Fruit fly (Drosophila melanogaster) whole organism, embryonic: ENCODE data around the gene Arp8.

Source experiments
- ATbp ChIP-seq: fragments of 200-800 bp; sonication (Bioruptor generic); optimal IDR thresholded peaks from 2 replicates; lab custom pipeline; 2017; ENCODE audit warnings: missing biosample characterization, mild to moderate bottlenecking, missing genetic modification characterization, missing genetic modification reagents
- Abd-B ChIP-seq: fragments of 200-800 bp; sonication (Bioruptor generic); optimal IDR thresholded peaks from 2 replicates; lab custom pipeline; 2018; ENCODE audit warnings: missing biosample characterization, mild to moderate bottlenecking, missing genetic modification characterization, moderate library complexity
- Awh ChIP-seq: fragments of 200-800 bp; sonication (Bioruptor generic); IDR thresholded peaks from 2 replicates; pipeline ENCODE4, ENCODE4 v1.3.6; 2022; ENCODE audit warnings: missing biosample characterization, missing genetic modification characterization
- BEAF-32 ChIP-seq: fragments of 200-800 bp; sonication (Bioruptor generic); optimal IDR thresholded peaks from 3 replicates; lab custom pipeline; 2017; ENCODE audit warnings: missing biosample characterization, missing genetic modification characterization, mild to moderate bottlenecking, moderate library complexity, missing genetic modification reagents
- CG11085 ChIP-seq: fragments of 200-800 bp; sonication (Bioruptor generic); IDR thresholded peaks from 2 replicates; pipeline ENCODE4 v1.3.6; 2022; ENCODE audit warnings: missing biosample characterization, missing genetic modification characterization
- CG1233 ChIP-seq: fragments of 200-800 bp; sonication (Bioruptor generic); optimal IDR thresholded peaks from 4 replicates; lab custom pipeline; 2018; ENCODE audit warnings: missing biosample characterization, mild to moderate bottlenecking, missing genetic modification characterization
- CG12659 ChIP-seq: fragments of 200-800 bp; sonication (Bioruptor generic); optimal IDR thresholded peaks from 3 replicates; lab custom pipeline; 2017; ENCODE audit warnings: mild to moderate bottlenecking, missing biosample characterization, missing genetic modification reagents, missing genetic modification characterization
- CG16813 ChIP-seq: fragments of 200-800 bp; sonication (Bioruptor generic); IDR thresholded peaks from 3 replicates; pipeline ENCODE4 v1.3.6; 2022; ENCODE audit warnings: missing biosample characterization, missing genetic modification characterization; ENCODE audit not compliant: partially characterized antibody
- CG17186 ChIP-seq: fragments of 200-800 bp; sonication (Bioruptor generic); optimal IDR thresholded peaks from 3 replicates; lab custom pipeline; 2017; ENCODE audit warnings: missing biosample characterization, missing genetic modification reagents, missing genetic modification characterization
- CG2116 ChIP-seq: fragments of 200-800 bp; sonication (Bioruptor generic); optimal IDR thresholded peaks from 3 replicates; lab custom pipeline; 2018; ENCODE audit warnings: missing biosample characterization, mild to moderate bottlenecking, missing genetic modification characterization
- CG30020 ChIP-seq: fragments of 200-800 bp; optimal IDR thresholded peaks from 2 replicates; lab custom pipeline; 2019; ENCODE audit warnings: missing biosample characterization, mild to moderate bottlenecking, missing genetic modification characterization, moderate library complexity
- CG3163 ChIP-seq: fragments of 200-800 bp; sonication (Bioruptor generic); optimal IDR thresholded peaks from 3 replicates; lab custom pipeline; 2016; ENCODE audit warnings: missing biosample characterization, missing genetic modification characterization
- CG34224 ChIP-seq: fragments of 200-800 bp; sonication (Bioruptor generic); IDR thresholded peaks from 3 replicates; pipeline ENCODE4 v1.3.6; 2022; ENCODE audit warnings: missing biosample characterization, missing genetic modification characterization; ENCODE audit not compliant: partially characterized antibody
- CG6791 ChIP-seq: fragments of 200-800 bp; sonication (Bioruptor generic); IDR thresholded peaks from 3 replicates; pipeline ENCODE4 v1.3.6; 2022; ENCODE audit warnings: missing biosample characterization, missing genetic modification characterization; ENCODE audit not compliant: partially characterized antibody
- CG7745 ChIP-seq: fragments of 200-800 bp; sonication (Bioruptor generic); optimal IDR thresholded peaks from 2 replicates; lab custom pipeline; 2018; ENCODE audit warnings: missing biosample characterization, mild to moderate bottlenecking, missing genetic modification characterization, moderate library complexity
- CG7963 ChIP-seq: fragments of 200-800 bp; sonication (Bioruptor generic); IDR thresholded peaks from 3 replicates; pipeline ENCODE4 v1.3.6; 2022; ENCODE audit warnings: missing biosample characterization, missing genetic modification characterization; ENCODE audit not compliant: partially characterized antibody
- CG8359 ChIP-seq: fragments of 200-800 bp; sonication (Bioruptor generic); optimal IDR thresholded peaks from 2 replicates; lab custom pipeline; 2017; ENCODE audit warnings: missing biosample characterization, mild to moderate bottlenecking, missing genetic modification characterization, borderline replicate concordance
- CG8924 ChIP-seq: fragments of 200-800 bp; optimal IDR thresholded peaks from 3 replicates; lab custom pipeline; 2019; ENCODE audit warnings: missing biosample characterization, mild to moderate bottlenecking, missing genetic modification characterization, moderate library complexity
- CG9437 ChIP-seq: fragments of 200-800 bp; sonication (Bioruptor generic); optimal IDR thresholded peaks from 2 replicates; lab custom pipeline; 2018; ENCODE audit warnings: missing biosample characterization, mild to moderate bottlenecking, missing genetic modification characterization
- CG9609 ChIP-seq: fragments of 200-800 bp; sonication (Bioruptor generic); optimal IDR thresholded peaks from 3 replicates; lab custom pipeline; 2016; ENCODE audit warnings: missing biosample characterization, missing genetic modification characterization
- Chrac-16 ChIP-seq: fragments of 200-800 bp; sonication (Bioruptor generic); optimal IDR thresholded peaks from 3 replicates; lab custom pipeline; 2016; ENCODE audit warnings: missing biosample characterization, missing genetic modification characterization
- Doc3 ChIP-seq: fragments of 200-800 bp; sonication (Bioruptor generic); IDR thresholded peaks from 3 replicates; pipeline ENCODE4 v1.3.6; 2022; ENCODE audit warnings: missing biosample characterization, missing genetic modification characterization; ENCODE audit not compliant: partially characterized antibody
- E2f2 ChIP-seq: fragments of 200-800 bp; sonication (Bioruptor generic); IDR thresholded peaks from 2 replicates; pipeline ENCODE4 v1.3.6; 2022; ENCODE audit warnings: missing biosample characterization, missing genetic modification characterization
- H15 ChIP-seq: fragments of 200-800 bp; sonication (Bioruptor generic); IDR thresholded peaks from 3 replicates; pipeline ENCODE4 v1.3.6; 2022; ENCODE audit warnings: missing biosample characterization, missing genetic modification characterization
- Hmx ChIP-seq: fragments of 200-800 bp; sonication (Bioruptor generic); optimal IDR thresholded peaks from 2 replicates; lab custom pipeline; 2016; ENCODE audit warnings: missing biosample characterization, missing genetic modification characterization
- Lhr ChIP-seq: fragments of 200-800 bp; sonication (Bioruptor generic); optimal IDR thresholded peaks from 3 replicates; lab custom pipeline; 2017; ENCODE audit warnings: mild to moderate bottlenecking, missing biosample characterization, missing genetic modification reagents, missing genetic modification characterization
- Med ChIP-seq: fragments of 200-800 bp; sonication (Bioruptor generic); peaks from one replicate; lab custom pipeline; 2016; ENCODE audit warnings: missing biosample characterization, missing genetic modification characterization, mild to moderate bottlenecking, inconsistent platforms, moderate library complexity
- NC2α ChIP-seq: fragments of 200-800 bp; sonication (Bioruptor generic); optimal IDR thresholded peaks from 2 replicates; lab custom pipeline; 2016; ENCODE audit warnings: missing biosample characterization, missing genetic modification characterization
- Optix ChIP-seq: fragments of 200-800 bp; sonication (Bioruptor generic); IDR thresholded peaks from 3 replicates; pipeline ENCODE4 v1.3.6; 2022; ENCODE audit warnings: missing biosample characterization, missing genetic modification characterization
- Scr ChIP-seq: fragments of 200-800 bp; sonication (Bioruptor generic); IDR thresholded peaks from 2 replicates; pipeline ENCODE4 v1.3.6; 2022; ENCODE audit warnings: missing biosample characterization, missing genetic modification characterization; ENCODE audit not compliant: partially characterized antibody
- Sin3A ChIP-seq: fragments of >200 bp; optimal IDR thresholded peaks from 2 replicates; lab custom pipeline; 2018
- Spps ChIP-seq: fragments of 200-800 bp; sonication (Bioruptor generic); optimal IDR thresholded peaks from 2 replicates; lab custom pipeline; 2018; ENCODE audit warnings: missing biosample characterization, mild to moderate bottlenecking, missing genetic modification characterization
- Xrp1 ChIP-seq: fragments of 200-800 bp; sonication (Bioruptor generic); IDR thresholded peaks from 2 replicates; pipeline ENCODE4 v1.3.6; 2022; ENCODE audit warnings: missing biosample characterization, missing genetic modification characterization
- corto ChIP-seq: fragments of 200-800 bp; sonication (Bioruptor generic); optimal IDR thresholded peaks from 2 replicates; lab custom pipeline; 2016; ENCODE audit warnings: missing biosample characterization, mild to moderate bottlenecking, missing genetic modification characterization, moderate library complexity
- crp ChIP-seq, 2 experiments: fragments of 200-800 bp; sonication (Bioruptor generic); optimal IDR thresholded peaks; 2 replicates in 1 of 2; 3 replicates in 1 of 2; lab custom pipeline; 2017; ENCODE audit warnings: missing biosample characterization in 2 of 2, missing genetic modification characterization in 2 of 2, mild to moderate bottlenecking in 1 of 2, moderate library complexity in 1 of 2
- dysf ChIP-seq: fragments of 200-800 bp; sonication (Bioruptor generic); IDR thresholded peaks from 3 replicates; pipeline ENCODE4 v1.3.6; 2022; ENCODE audit warnings: missing biosample characterization, missing genetic modification characterization
- kay ChIP-seq: fragments of 200-800 bp; sonication (Bioruptor generic); optimal IDR thresholded peaks from 2 replicates; lab custom pipeline; 2016; ENCODE audit warnings: missing biosample characterization, missing genetic modification characterization
- nerfin-1 ChIP-seq: fragments of 200-800 bp; sonication (Bioruptor generic); optimal IDR thresholded peaks from 3 replicates; lab custom pipeline; 2019; ENCODE audit warnings: missing biosample characterization, mild to moderate bottlenecking, missing genetic modification characterization, moderate library complexity
- nmo ChIP-seq: fragments of 200-800 bp; sonication (Bioruptor generic); optimal IDR thresholded peaks from 2 replicates; lab custom pipeline; 2018; ENCODE audit warnings: missing biosample characterization, mild to moderate bottlenecking, missing genetic modification characterization, moderate library complexity
- nom ChIP-seq: fragments of 200-800 bp; sonication (Bioruptor generic); optimal IDR thresholded peaks from 2 replicates; lab custom pipeline; 2017; ENCODE audit warnings: missing biosample characterization, missing genetic modification characterization, mild to moderate bottlenecking, moderate library complexity, missing genetic modification reagents
- pzg ChIP-seq: fragments of 200-800 bp; sonication (Bioruptor generic); optimal IDR thresholded peaks from 3 replicates; lab custom pipeline; 2018; ENCODE audit warnings: missing biosample characterization, mild to moderate bottlenecking, missing genetic modification characterization, moderate library complexity
- sna ChIP-seq: fragments of 200-800 bp; sonication (Bioruptor generic); IDR thresholded peaks from 2 replicates; pipeline ENCODE4 v1.3.6; 2022; ENCODE audit warnings: missing biosample characterization, missing genetic modification characterization; ENCODE audit not compliant: partially characterized antibody
- sob ChIP-seq: fragments of 200-800 bp; sonication (Bioruptor generic); IDR thresholded peaks from 2 replicates; pipeline ENCODE4 v1.3.6; 2022; ENCODE audit warnings: missing biosample characterization, missing genetic modification characterization
- tio ChIP-seq: fragments of 200-800 bp; sonication (Bioruptor generic); optimal IDR thresholded peaks from 2 replicates; lab custom pipeline; 2017; ENCODE audit warnings: missing biosample characterization, missing genetic modification characterization, inconsistent platforms
- vnd ChIP-seq: fragments of 200-800 bp; sonication (Bioruptor generic); IDR thresholded peaks from 3 replicates; pipeline ENCODE4 v1.3.6; 2022; ENCODE audit warnings: missing biosample characterization, missing genetic modification characterization; ENCODE audit not compliant: partially characterized antibody
- zen ChIP-seq: fragments of 200-800 bp; sonication (Bioruptor generic); optimal IDR thresholded peaks from 3 replicates; lab custom pipeline; 2018; ENCODE audit warnings: missing biosample characterization, mild to moderate bottlenecking, missing genetic modification characterization, moderate library complexity
- zf30C ChIP-seq: fragments of 200-800 bp; sonication (Bioruptor generic); optimal IDR thresholded peaks from 3 replicates; lab custom pipeline; 2018; ENCODE audit warnings: missing biosample characterization, mild to moderate bottlenecking, missing genetic modification characterization

Arp8 gene

dm6 chrX:17907184-17908006 is 46.8 kb upstream of the Arp8 start, which contains the start of the genes CG7772 and Vps4 (continued):
- TF ChIP-seq zen (no peak), pzg (peak; percentile 52), vnd (no peak), CG34224 (GFP tag; lab: Robert Waterston, UW) (no peak), kay (peak; percentile 79), CG11085 (no peak), Hmx (GFP tag; lab: Kevin White, UChicago) (no peak), E2f2 (GFP tag; lab: Robert Waterston, UW) (peak; percentile 90), CG2116 (GFP tag; lab: Kevin White, UChicago) (peak; percentile 64), Doc3 (GFP tag; lab: Robert Waterston, UW) (no peak), ATbp (GFP tag; lab: Kevin White, UChicago) (no peak), Spps (tag; lab: Kevin White, UChicago) (no peak), sna (GFP tag; lab: Robert Waterston, UW) (0 out of 2 replicates have a peak, but pooled peaks have one; percentile 43), Chrac-16 (GFP tag; lab: Kevin White, UChicago) (no peak), BEAF-32 (peak; percentile 63), nerfin-1 (tag; lab: Kevin White, UChicago) (peak; percentile 31), CG6791 (GFP tag; lab: Robert Waterston, UW) (peak; percentile 36; the same call in 1 of the 3 replicates), zf30C (no peak), CG3163 (GFP tag; lab: Kevin White, UChicago) (no peak), Optix (GFP tag; lab: Robert Waterston, UW) (no peak), H15 (GFP tag; lab: Robert Waterston, UW) (no peak), CG16813 (GFP tag; lab: Robert Waterston, UW) (0 out of 3 replicates have a peak, but pooled peaks have one; percentile 11), nom (peak; percentile 23), CG17186 (GFP tag; lab: Kevin White, UChicago) (no peak), Sin3A (lab: Kevin White, UChicago) (peak; percentile 29), nmo (peak; percentile 44), dysf (GFP tag; lab: Robert Waterston, UW) (no peak), Lhr (GFP tag; lab: Kevin White, UChicago) (no peak), Abd-B (peak; percentile 8), CG9609 (GFP tag; lab: Kevin White, UChicago) (no peak), Scr (GFP tag; lab: Robert Waterston, UW) (no peak; the same call in 1 of the 2 replicates), NC2α (GFP tag; lab: Kevin White, UChicago) (no peak), CG7963 (GFP tag; lab: Robert Waterston, UW) (no peak), CG8359 (GFP tag; lab: Kevin White, UChicago) (no peak), Med (GFP tag; lab: Kevin White, UChicago) (peak; percentile 48), CG7745 (no peak), Awh (GFP tag; lab: Robert Waterston, UW) (no peak), CG12659 (peak; percentile 37), Xrp1 (no peak), CG30020 (tag; lab: Kevin White, UChicago) (peak; percentile 23), CG9437 (no peak), corto (GFP tag; lab: Kevin White, UChicago) (no peak), tio (GFP tag; lab: Kevin White, UChicago) (no peak), crp (GFP tag; optimal IDR thresholded peaks at IDR 0.05; lab: Kevin White, UChicago) (peak in 1 of 2 experiments; percentile 12), sob (GFP tag; lab: Robert Waterston, UW) (no peak), CG8924 (tag; lab: Kevin White, UChicago) (no peak), CG1233 (GFP tag; lab: Kevin White, UChicago) (no peak)
